Worm (Caenorhabditis elegans) whole organism, L2 larva: ENCODE results near the gene Y51H4A.25.

Source experiments
- ama-1 ChIP-seq: fragments of 150-350 bp; optimal IDR thresholded peaks from 2 replicates; lab custom pipeline; 2018; ENCODE audit warnings: inconsistent platforms
- blmp-1 ChIP-seq: sonication (generic microtip); optimal IDR thresholded peaks from 2 replicates; lab custom pipeline; 2017; ENCODE audit warnings: missing genetic modification characterization, mild to moderate bottlenecking, missing compliant biosample characterization, antibody characterized with exemption, moderate library complexity; ENCODE audit not compliant: insufficient read depth
- lin-13 ChIP-seq: fragments of 150-350 bp; optimal IDR thresholded peaks from 2 replicates; lab custom pipeline; 2014; ENCODE audit warnings: missing biosample characterization, missing genetic modification reagents, missing genetic modification characterization
- lin-39 ChIP-seq: fragments of 150-350 bp; optimal IDR thresholded peaks from 2 replicates; lab custom pipeline; 2014; ENCODE audit warnings: missing biosample characterization, missing genetic modification reagents, missing genetic modification characterization
- lsy-2 ChIP-seq, 2 experiments: fragments of 150-350 bp in 1 of 2; sonication (generic microtip) in 1 of 2; optimal IDR thresholded peaks; 2 replicates each; lab custom pipeline; 2014 to 2017; ENCODE audit warnings: missing biosample characterization in 2 of 2, missing genetic modification characterization in 2 of 2
- mdl-1 ChIP-seq, 2 experiments: fragments of 150-350 bp in 1 of 2; sonication (generic microtip) in 1 of 2; optimal IDR thresholded peaks; 2 replicates each; lab custom pipeline; 2017; ENCODE audit warnings: missing biosample characterization in 2 of 2, missing genetic modification characterization in 2 of 2
- nhr-77 ChIP-seq: fragments of 150-350 bp; optimal IDR thresholded peaks from 2 replicates; lab custom pipeline; 2014; ENCODE audit warnings: missing biosample characterization, missing genetic modification characterization

- no peak for TF ChIP-seq nhr-77 (tag; lab: Kevin White, UChicago)
- TF ChIP-seq lin-13 (GFP tag; lab: Kevin White, UChicago) = no peak
- no peak for TF ChIP-seq ama-1 (lab: Kevin White, UChicago)
- no peak for TF ChIP-seq lsy-2 (tag; optimal IDR thresholded peaks at IDR 0.05; lab: Kevin White, UChicago)
- TF ChIP-seq mdl-1 (tag; optimal IDR thresholded peaks at IDR 0.05; lab: Kevin White, UChicago) = no peak
- TF ChIP-seq lin-39 (tag; lab: Kevin White, UChicago) = no peak
- no peak for TF ChIP-seq blmp-1 (tag; lab: Kevin White, UChicago)
Observed at ce11 chrIV:16694567-16694966, 41.6 kb upstream of the Y51H4A.25 start, which contains the start of gene Y51H4A.941.
